Worm (Caenorhabditis elegans): ENCODE results near the gene srj-23.

- TF ChIP-seq unc-62 (GFP tag; optimal IDR thresholded peaks at IDR 0.05), result no peak
- TF ChIP-seq aly-2 (tag; optimal IDR thresholded peaks at IDR 0.05), result no peak
- no peak for TF ChIP-seq nhr-77 (tag; optimal IDR thresholded peaks at IDR 0.05)
- TF ChIP-seq ZK546.5 (tag; optimal IDR thresholded peaks at IDR 0.05), result no peak
- no peak for TF ChIP-seq lin-11 (tag; optimal IDR thresholded peaks at IDR 0.05)
- no peak for TF ChIP-seq alr-1 (tag; optimal IDR thresholded peaks at IDR 0.05)
- no peak for TF ChIP-seq snpc-4 (tag; optimal IDR thresholded peaks at IDR 0.05)
- no peak for TF ChIP-seq crh-2 (tag; optimal IDR thresholded peaks at IDR 0.05)
- no peak for TF ChIP-seq ceh-16 (tag; optimal IDR thresholded peaks at IDR 0.05)
- no peak for TF ChIP-seq zag-1 (tag; optimal IDR thresholded peaks at IDR 0.05)
- no peak for TF ChIP-seq nhr-10 (tag; optimal IDR thresholded peaks at IDR 0.05)
Measured at ce11 chrV:1411459-1411858, 40.0 kb upstream of the srj-23 start, which contains the start of gene snt-5.
